Worm (Caenorhabditis elegans): Measurements from ENCODE around the gene F17C11.22.

ce11 chrV:10938739-10939138 is 31.2 kb downstream of the F17C11.22 start, which contains the start of gene F17C11.11:
- TF ChIP-seq elt-4 (tag; optimal IDR thresholded peaks at IDR 0.05) (no peak), hlh-15 (tag; optimal IDR thresholded peaks at IDR 0.05) (no peak), ama-1 (optimal IDR thresholded peaks at IDR 0.05) (no peak), dmd-4 (tag; optimal IDR thresholded peaks at IDR 0.05; ENCODE audit: borderline replicate concordance) (no peak), lin-11 (tag; optimal IDR thresholded peaks at IDR 0.05) (no peak), nhr-11 (tag; optimal IDR thresholded peaks at IDR 0.05) (no peak), K02D7.2 (tag; optimal IDR thresholded peaks at IDR 0.05) (no peak), fkh-10 (GFP tag; optimal IDR thresholded peaks at IDR 0.05) (no peak), sox-4 (tag; optimal IDR thresholded peaks at IDR 0.05) (no peak), unc-86 (tag; optimal IDR thresholded peaks at IDR 0.05) (no peak)

Measured in whole organism, late embryonic.